Fruit fly (Drosophila melanogaster): ENCODE results near the gene CG6462.

Gene CG6462

DNA sequence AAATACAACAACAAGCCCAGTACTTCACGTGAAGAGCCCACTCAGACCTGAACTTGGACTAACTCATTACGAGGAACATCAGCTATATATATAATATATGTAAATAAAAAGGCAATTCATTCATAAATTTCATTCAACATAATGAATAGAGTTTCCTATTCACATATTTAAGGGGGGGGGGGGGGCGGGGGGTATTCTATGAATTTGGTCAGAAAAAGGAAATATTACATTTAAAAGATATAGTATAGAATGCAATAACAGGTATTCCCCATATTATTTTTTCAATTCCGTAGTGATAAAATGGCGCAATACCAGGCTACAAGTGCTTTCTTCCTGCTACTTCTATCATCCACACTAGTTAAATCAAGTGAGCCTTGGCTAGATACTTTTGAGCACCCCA lies at the start of gene CG6462:
Gene CG6462 (plus strand): TSS at position 301 of the 400 bp plus-strand sequence.
- no peak for TF ChIP-seq cnc (optimal IDR thresholded peaks at IDR 0.05)
- TF ChIP-seq tj (GFP tag; optimal IDR thresholded peaks at IDR 0.05): no peak
- TF ChIP-seq pad (GFP tag; optimal IDR thresholded peaks at IDR 0.05): no peak
- TF ChIP-seq toe (GFP tag; optimal IDR thresholded peaks at IDR 0.05): no peak
- no peak for TF ChIP-seq Crg-1 (GFP tag; optimal IDR thresholded peaks at IDR 0.05)
- TF ChIP-seq Clk (GFP tag; optimal IDR thresholded peaks at IDR 0.05): no peak
- TF ChIP-seq CG7101 (tag; optimal IDR thresholded peaks at IDR 0.05): no peak
- TF ChIP-seq bab1 (GFP tag; optimal IDR thresholded peaks at IDR 0.05): no peak
- no peak for TF ChIP-seq ovo (GFP tag; optimal IDR thresholded peaks at IDR 0.05)
- TF ChIP-seq kay (GFP tag; ENCODE audit: borderline replicate concordance): no peak
- TF ChIP-seq CG7045 (GFP tag; optimal IDR thresholded peaks at IDR 0.05): no peak
- no peak for TF ChIP-seq Mnt (GFP tag; optimal IDR thresholded peaks at IDR 0.05)
- TF ChIP-seq CG1620 (GFP tag; optimal IDR thresholded peaks at IDR 0.05): no peak

DNA sequence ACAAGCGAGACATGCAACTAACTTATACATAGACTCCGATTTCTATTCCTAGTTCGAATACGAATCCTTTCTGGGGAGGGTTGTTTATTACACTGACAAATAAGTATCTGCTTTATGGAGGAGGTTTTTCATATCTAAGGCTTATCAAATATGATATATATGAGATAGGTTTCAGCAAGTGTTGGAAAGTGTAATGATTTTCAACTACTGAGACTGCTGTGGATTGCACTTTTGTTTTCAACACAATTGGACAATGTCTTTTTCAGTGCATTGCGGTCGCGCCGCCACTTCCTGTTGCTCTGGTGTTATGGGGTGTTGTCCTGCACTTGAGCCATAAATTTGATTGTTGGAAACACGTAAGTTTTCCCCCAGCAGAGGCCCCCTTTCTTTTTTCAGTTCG lies 49.3 kb upstream of the CG6462 start:
- TF ChIP-seq CG14711 (tag; optimal IDR thresholded peaks at IDR 0.05) (no peak), Clk (GFP tag; optimal IDR thresholded peaks at IDR 0.05) (no peak), CG1620 (GFP tag; optimal IDR thresholded peaks at IDR 0.05) (no peak), CG11617 (GFP tag; optimal IDR thresholded peaks at IDR 0.05) (no peak), cnc (optimal IDR thresholded peaks at IDR 0.05) (no peak), tj (GFP tag; optimal IDR thresholded peaks at IDR 0.05) (no peak), Crg-1 (GFP tag; optimal IDR thresholded peaks at IDR 0.05) (no peak), Mnt (GFP tag; optimal IDR thresholded peaks at IDR 0.05) (no peak), CG12768 (GFP tag; optimal IDR thresholded peaks at IDR 0.05) (no peak), ovo (GFP tag; optimal IDR thresholded peaks at IDR 0.05) (no peak), Hr96 (GFP tag; optimal IDR thresholded peaks at IDR 0.05) (no peak), bab1 (GFP tag; optimal IDR thresholded peaks at IDR 0.05) (no peak), CG7045 (GFP tag; optimal IDR thresholded peaks at IDR 0.05) (no peak), CG7101 (tag; optimal IDR thresholded peaks at IDR 0.05) (no peak), CG33017 (tag; optimal IDR thresholded peaks at IDR 0.05) (no peak)

DNA sequence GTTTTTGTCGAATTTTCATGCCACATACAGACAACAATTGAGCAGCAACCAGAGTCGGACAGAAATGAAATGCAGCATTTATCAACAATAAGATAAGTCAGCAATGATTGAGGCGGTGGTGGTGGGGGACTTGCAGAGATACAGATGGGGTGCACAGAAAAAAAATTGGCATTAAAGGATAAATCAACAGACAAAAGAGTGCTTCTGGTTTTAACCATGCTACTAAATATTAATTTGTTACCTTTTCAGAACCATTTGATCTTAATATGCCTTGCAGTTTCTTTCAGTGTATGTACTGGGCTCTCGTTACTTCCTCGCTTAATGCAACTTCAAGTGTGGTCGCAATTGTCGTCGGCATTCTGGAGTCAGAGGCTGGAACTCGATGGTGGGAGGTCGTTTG lies 48.2 kb upstream of the CG6462 start:
- TF ChIP-seq cnc (optimal IDR thresholded peaks at IDR 0.05): no peak
- TF ChIP-seq kay (GFP tag; ENCODE audit: borderline replicate concordance): no peak
- no peak for TF ChIP-seq CG1620 (GFP tag; optimal IDR thresholded peaks at IDR 0.05)
- no peak for TF ChIP-seq cic (GFP tag; optimal IDR thresholded peaks at IDR 0.05)
- TF ChIP-seq toe (GFP tag; optimal IDR thresholded peaks at IDR 0.05): no peak
- TF ChIP-seq CG7101 (tag; optimal IDR thresholded peaks at IDR 0.05): no peak
- TF ChIP-seq CG12768 (GFP tag; optimal IDR thresholded peaks at IDR 0.05): no peak
- TF ChIP-seq ovo (GFP tag; optimal IDR thresholded peaks at IDR 0.05): no peak
- no peak for TF ChIP-seq Clk (GFP tag; optimal IDR thresholded peaks at IDR 0.05)
- TF ChIP-seq CG11617 (GFP tag; optimal IDR thresholded peaks at IDR 0.05): no peak
- TF ChIP-seq CG33017 (tag; optimal IDR thresholded peaks at IDR 0.05): no peak
- TF ChIP-seq CG7045 (GFP tag; optimal IDR thresholded peaks at IDR 0.05): no peak
- TF ChIP-seq tj (GFP tag; optimal IDR thresholded peaks at IDR 0.05): no peak
- TF ChIP-seq pad (GFP tag; optimal IDR thresholded peaks at IDR 0.05): no peak
- no peak for TF ChIP-seq Mnt (GFP tag; optimal IDR thresholded peaks at IDR 0.05)

DNA sequence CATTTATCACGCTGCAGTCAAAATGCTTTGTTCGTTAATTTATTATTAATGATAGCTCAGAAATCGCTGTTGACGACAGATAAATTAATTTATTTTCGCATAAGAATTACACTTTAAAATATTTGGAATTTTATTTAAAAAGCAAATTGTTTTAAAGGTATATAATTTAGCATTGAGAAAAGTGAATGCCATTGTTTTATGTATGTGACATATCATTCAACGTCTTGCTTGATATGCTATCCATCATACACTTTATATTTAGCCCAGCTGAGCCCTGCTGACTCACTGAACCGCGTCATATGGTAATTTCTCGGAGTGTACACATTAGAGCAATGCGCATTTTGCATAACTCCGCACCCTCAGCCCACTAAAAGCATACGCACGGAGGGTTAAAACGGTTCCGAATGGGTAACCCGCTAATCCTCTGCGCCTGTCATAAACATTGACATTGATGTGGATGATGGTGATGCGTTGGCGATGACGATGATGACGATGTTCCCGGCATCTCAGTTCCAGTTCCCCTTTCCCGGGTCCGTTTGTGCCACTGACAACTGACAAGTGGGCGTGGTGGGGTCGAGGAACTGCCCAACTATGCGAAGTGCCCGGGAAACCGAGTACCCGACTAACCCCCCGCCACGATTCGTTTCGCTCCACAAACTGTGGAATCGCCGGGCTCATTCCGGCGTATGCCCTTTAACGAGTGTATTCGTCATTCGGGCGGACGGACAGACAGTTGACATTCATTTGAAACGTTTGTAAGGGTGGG lies 47.3 kb upstream of the CG6462 start:
- TF ChIP-seq CG12768 (GFP tag; optimal IDR thresholded peaks at IDR 0.05) (no peak), Mnt (GFP tag; optimal IDR thresholded peaks at IDR 0.05) (no peak)

DNA sequence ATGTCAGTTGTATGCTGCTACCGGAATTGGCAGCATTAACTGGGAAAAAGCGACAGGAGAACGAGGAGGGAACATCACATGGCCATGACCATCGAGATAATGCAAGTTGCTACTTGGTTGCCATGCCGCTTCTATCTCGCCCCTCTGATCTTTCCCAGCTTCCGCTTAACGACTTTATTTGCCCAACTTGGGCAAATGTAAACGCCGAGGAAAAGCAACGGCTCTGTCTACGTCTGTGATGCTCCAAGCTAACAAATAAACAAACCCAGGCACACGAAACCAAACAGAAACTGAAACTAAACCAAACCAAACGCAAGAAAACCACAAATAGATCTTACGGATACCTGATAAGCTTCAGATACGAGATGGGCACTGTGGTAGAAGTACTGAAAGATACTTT lies 44.7 kb upstream of the CG6462 start:
- TF ChIP-seq Hr96 (GFP tag; optimal IDR thresholded peaks at IDR 0.05): no peak
- TF ChIP-seq pad (GFP tag; optimal IDR thresholded peaks at IDR 0.05): no peak
- TF ChIP-seq toe (GFP tag; optimal IDR thresholded peaks at IDR 0.05): no peak
- TF ChIP-seq CG7101 (tag; optimal IDR thresholded peaks at IDR 0.05): no peak
- no peak for TF ChIP-seq CG14711 (tag; optimal IDR thresholded peaks at IDR 0.05)
- no peak for TF ChIP-seq bab1 (GFP tag; optimal IDR thresholded peaks at IDR 0.05)
- TF ChIP-seq Clk (GFP tag; optimal IDR thresholded peaks at IDR 0.05): no peak
- TF ChIP-seq ovo (GFP tag; optimal IDR thresholded peaks at IDR 0.05): no peak
- TF ChIP-seq Crg-1 (GFP tag; optimal IDR thresholded peaks at IDR 0.05): no peak
- TF ChIP-seq CG33017 (tag; optimal IDR thresholded peaks at IDR 0.05): no peak

DNA sequence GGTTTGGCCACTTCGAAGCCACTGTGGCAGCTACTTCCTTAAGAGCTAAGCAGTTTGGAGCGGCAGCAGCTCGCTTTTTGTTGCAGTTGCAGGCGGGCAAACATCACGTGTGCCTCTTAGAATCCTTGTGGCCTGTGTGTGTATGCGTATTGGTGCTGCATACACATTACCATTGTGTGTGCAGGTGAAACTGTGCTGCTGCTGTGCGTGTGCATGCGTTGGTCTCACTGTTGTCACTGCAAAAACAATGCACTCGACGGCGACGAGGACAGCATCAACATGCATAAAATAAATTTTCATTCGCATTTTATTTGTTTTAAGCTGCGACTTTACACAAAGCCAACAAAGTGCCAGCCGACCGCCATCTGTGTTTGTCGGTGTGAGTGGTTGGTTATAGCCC lies 44.0 kb upstream of the CG6462 start:
- TF ChIP-seq Mnt (GFP tag; optimal IDR thresholded peaks at IDR 0.05): no peak
- TF ChIP-seq CG7045 (GFP tag; optimal IDR thresholded peaks at IDR 0.05): no peak
- no peak for TF ChIP-seq pad (GFP tag; optimal IDR thresholded peaks at IDR 0.05)

DNA sequence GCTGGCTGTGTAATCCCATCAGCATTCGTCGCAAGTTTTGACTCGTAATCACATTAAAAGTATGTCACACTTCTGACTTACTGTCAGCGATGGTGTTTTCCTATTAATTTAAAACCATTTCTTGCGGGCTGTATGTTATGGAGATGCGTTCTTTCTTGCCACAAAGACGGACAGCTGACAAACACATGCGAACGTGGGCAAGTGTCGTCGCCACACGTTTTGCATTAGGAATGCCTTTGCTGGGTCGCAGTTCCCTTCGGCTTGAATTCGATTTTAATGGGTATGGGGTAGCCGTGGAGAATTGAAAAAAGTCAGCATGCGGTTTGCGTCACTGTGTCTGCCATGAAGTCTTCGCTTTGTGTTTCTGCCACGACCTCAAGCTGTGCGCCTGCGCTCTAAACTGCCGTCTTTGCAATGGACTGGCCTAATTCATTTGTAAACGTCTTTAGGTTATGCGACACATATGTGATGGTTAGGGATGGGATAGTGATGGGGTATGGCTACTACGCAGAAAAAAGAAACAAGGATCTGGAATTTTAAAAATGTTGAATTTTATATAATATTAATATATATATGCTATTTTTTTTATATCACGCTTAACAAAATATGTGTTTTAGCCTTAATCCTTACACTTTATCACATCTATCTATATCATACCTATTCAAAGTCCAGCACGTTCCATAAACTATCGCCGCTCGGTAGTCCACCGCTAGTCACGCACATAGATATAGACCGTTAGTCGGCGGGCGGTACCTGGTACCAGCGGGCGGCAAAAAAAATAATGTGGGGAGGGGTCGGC lies 43.0 kb upstream of the CG6462 start:
- TF ChIP-seq CG11617 (GFP tag; optimal IDR thresholded peaks at IDR 0.05) (no peak), kay (GFP tag; ENCODE audit: borderline replicate concordance) (no peak), CG7045 (GFP tag; optimal IDR thresholded peaks at IDR 0.05) (no peak), CG1620 (GFP tag; optimal IDR thresholded peaks at IDR 0.05) (no peak), cic (GFP tag; optimal IDR thresholded peaks at IDR 0.05) (no peak), Clk (GFP tag; optimal IDR thresholded peaks at IDR 0.05) (no peak), CG5204 (GFP tag; optimal IDR thresholded peaks at IDR 0.05) (no peak), CG14711 (tag; optimal IDR thresholded peaks at IDR 0.05) (no peak), CG7101 (tag; optimal IDR thresholded peaks at IDR 0.05) (no peak), tj (GFP tag; optimal IDR thresholded peaks at IDR 0.05) (no peak), CG12768 (GFP tag; optimal IDR thresholded peaks at IDR 0.05) (no peak), Mnt (GFP tag; optimal IDR thresholded peaks at IDR 0.05) (no peak), cnc (optimal IDR thresholded peaks at IDR 0.05) (no peak), CG33017 (tag; optimal IDR thresholded peaks at IDR 0.05) (no peak), ovo (GFP tag; optimal IDR thresholded peaks at IDR 0.05) (no peak), pad (GFP tag; optimal IDR thresholded peaks at IDR 0.05) (no peak)

All from whole organism, adult.